Worm (Caenorhabditis elegans) whole organism, early embryonic: ENCODE data around the gene F21G4.1.
A peak's percentile ranks its signal among the peaks of the same experiment; 100 is the strongest.

Source experiments
- F13C5.2 ChIP-seq: sonication (generic microtip); optimal IDR thresholded peaks from 2 replicates; lab custom pipeline; 2017; ENCODE audit warnings: mild to moderate bottlenecking, missing genetic modification characterization, inconsistent platforms, missing compliant biosample characterization
- aly-1 ChIP-seq: sonication (generic microtip); optimal IDR thresholded peaks from 2 replicates; lab custom pipeline; 2016; ENCODE audit warnings: missing genetic modification characterization, missing compliant biosample characterization
- ama-1 ChIP-seq: fragments of 150-350 bp; optimal IDR thresholded peaks from 2 replicates; lab custom pipeline; 2014
- flt-1 ChIP-seq: fragments of 200-800 bp; sonication (Bioruptor generic); IDR thresholded peaks from 2 replicates; pipeline ENCODE4 v1.3.6; 2022; ENCODE audit warnings: missing genetic modification characterization, missing compliant biosample characterization
- hmbx-1 ChIP-seq: sonication (generic microtip); optimal IDR thresholded peaks from 2 replicates; lab custom pipeline; 2016; ENCODE audit warnings: mild to moderate bottlenecking, missing genetic modification characterization, missing compliant biosample characterization
- hnd-1 ChIP-seq: sonication (generic microtip); optimal IDR thresholded peaks from 2 replicates; lab custom pipeline; 2016; ENCODE audit warnings: missing genetic modification characterization, missing compliant biosample characterization
- pes-1 ChIP-seq: fragments of 200-800 bp; sonication (Bioruptor generic); IDR thresholded peaks from 2 replicates; pipeline ENCODE4 v1.3.6; 2022; ENCODE audit warnings: missing genetic modification reagents, missing genetic modification characterization, missing compliant biosample characterization
- tbx-37 ChIP-seq: fragments of 200-800 bp; sonication (Bioruptor generic); conservative IDR thresholded peaks from 2 replicates; pipeline ENCODE4 v1.3.6; 2022; ENCODE audit warnings: missing genetic modification reagents, missing genetic modification characterization, missing compliant biosample characterization

DNA sequence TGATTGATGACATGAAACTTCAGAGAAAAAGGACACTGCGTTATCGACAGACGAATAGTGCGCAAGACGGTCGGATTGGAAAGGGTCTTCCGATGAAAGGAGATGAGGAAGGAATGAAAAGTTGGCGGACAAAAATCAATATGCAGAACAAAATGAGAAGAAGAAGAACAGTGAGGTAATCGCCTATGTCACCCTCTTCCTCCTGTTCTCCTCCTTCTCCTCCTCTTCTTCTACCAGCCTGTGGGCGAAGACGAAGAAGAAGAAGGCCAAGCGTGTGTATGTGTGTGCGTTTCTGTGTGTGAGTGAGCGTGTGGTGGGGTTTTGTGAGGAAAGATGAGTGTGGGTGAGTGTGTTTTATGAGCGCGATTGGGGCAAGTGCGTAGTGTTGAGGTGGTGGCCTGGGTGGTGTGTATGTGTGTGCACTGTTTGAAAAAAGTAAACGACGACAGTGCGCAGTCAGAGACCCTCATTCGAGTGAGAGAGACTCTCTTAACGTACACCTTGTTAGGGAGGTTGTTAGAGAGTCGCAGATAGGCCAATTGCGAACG, 40.2 kb upstream of the F21G4.1 start, which contains the start of gene tsp-21:
- TF ChIP-seq ama-1 (lab: Kevin White, UChicago) = no peak
- TF ChIP-seq hmbx-1 (tag; lab: Kevin White, UChicago) = no peak
- peak; percentile 66 for TF ChIP-seq aly-1 (tag; lab: Kevin White, UChicago)
- TF ChIP-seq hnd-1 = no peak
- TF ChIP-seq F13C5.2 = peak; percentile 86
- no peak for TF ChIP-seq pes-1 (GFP tag; lab: Robert Waterston, UW)
- peak; percentile 5; the same call in 1 of the 2 replicates for TF ChIP-seq flt-1
- TF ChIP-seq tbx-37 (GFP tag; lab: Robert Waterston, UW) = peak; percentile 33; the same call in 1 of the 2 replicates
